ENCODE assay signal across 4 worm cellular contexts in genomic region chrX:17216178-17216577, ce11.
TF ChIP-seq lines count a peak whose summit lies in the region.

No protein-coding gene starts in this region.

TF ChIP-seq in whole organism, L1 larva, 84 proteins besides CTCF, POLR2A, EP300 and RAD21 (continued from another document and continues in another):
- TF ChIP-seq isw-1 (GFP tag; IDR thresholded peaks at IDR 0.05; lab: Robert Waterston, UW) (no peak), ces-1 (GFP tag; optimal IDR thresholded peaks at IDR 0.05; lab: Kevin White, UChicago) (no peak), rnt-1 (tag; optimal IDR thresholded peaks at IDR 0.05; lab: Kevin White, UChicago) (peak; percentile 58), lin-39 (tag; optimal IDR thresholded peaks at IDR 0.05; lab: Kevin White, UChicago) (no peak), snpc-4 (tag; optimal IDR thresholded peaks at IDR 0.05; lab: Kevin White, UChicago) (no peak), ets-5 (GFP tag; IDR thresholded peaks at IDR 0.05; lab: Robert Waterston, UW) (no peak), lir-3 (tag; optimal IDR thresholded peaks at IDR 0.05; lab: Kevin White, UChicago; ENCODE audit: poor library complexity) (peak; percentile 28), nhr-84 (tag; optimal IDR thresholded peaks at IDR 0.05; lab: Kevin White, UChicago) (no peak), unc-98 (GFP tag; IDR thresholded peaks at IDR 0.05; lab: Robert Waterston, UW) (no peak), efl-3 (GFP tag; optimal IDR thresholded peaks at IDR 0.05; lab: Kevin White, UChicago) (no peak), unc-86 (tag; optimal IDR thresholded peaks at IDR 0.05; lab: Kevin White, UChicago) (no peak), ztf-4 (tag; optimal IDR thresholded peaks at IDR 0.05; lab: Kevin White, UChicago) (peak; percentile 34), dsc-1 (tag; optimal IDR thresholded peaks at IDR 0.05; lab: Kevin White, UChicago) (no peak), blmp-1 (tag; optimal IDR thresholded peaks at IDR 0.05; lab: Kevin White, UChicago) (peak; percentile 50), C04F5.9 (tag; optimal IDR thresholded peaks at IDR 0.05; lab: Kevin White, UChicago) (no peak), ztf-11 (tag; optimal IDR thresholded peaks at IDR 0.05; lab: Kevin White, UChicago) (no peak), fkh-8 (tag; optimal IDR thresholded peaks at IDR 0.05; lab: Kevin White, UChicago) (no peak), skn-1 (tag; optimal IDR thresholded peaks at IDR 0.05; lab: Kevin White, UChicago) (no peak), nhr-71 (tag; optimal IDR thresholded peaks at IDR 0.05; lab: Kevin White, UChicago) (peak; percentile 79), nhr-28 (tag; optimal IDR thresholded peaks at IDR 0.05; lab: Kevin White, UChicago) (no peak), nhr-12 (tag; optimal IDR thresholded peaks at IDR 0.05; lab: Kevin White, UChicago) (peak; percentile 22), nhr-47 (tag; optimal IDR thresholded peaks at IDR 0.05; lab: Kevin White, UChicago) (no peak), fos-1 (tag; optimal IDR thresholded peaks at IDR 0.05; lab: Kevin White, UChicago) (no peak), egl-13 (tag; optimal IDR thresholded peaks at IDR 0.05; lab: Kevin White, UChicago) (no peak), dpl-1 (GFP tag; optimal IDR thresholded peaks at IDR 0.05; lab: Kevin White, UChicago) (no peak), zip-4 (GFP tag; optimal IDR thresholded peaks at IDR 0.05; lab: Kevin White, UChicago) (no peak), unc-130 (tag; optimal IDR thresholded peaks at IDR 0.05; lab: Kevin White, UChicago) (no peak), ceh-8 (GFP tag; optimal IDR thresholded peaks at IDR 0.05; lab: Kevin White, UChicago) (no peak), ceh-90 (tag; optimal IDR thresholded peaks at IDR 0.05; lab: Kevin White, UChicago) (no peak), C16A3.4 (tag; optimal IDR thresholded peaks at IDR 0.05; lab: Kevin White, UChicago) (peak; percentile 26), fkh-10 (GFP tag; optimal IDR thresholded peaks at IDR 0.05; lab: Kevin White, UChicago) (no peak), sup-37 (GFP tag; optimal IDR thresholded peaks at IDR 0.05; lab: Kevin White, UChicago) (no peak), unc-62 (GFP tag; optimal IDR thresholded peaks at IDR 0.05; lab: Kevin White, UChicago) (no peak), ceh-88 (GFP tag; IDR thresholded peaks at IDR 0.05; lab: Robert Waterston, UW) (no peak), ceh-63 (GFP tag; optimal IDR thresholded peaks at IDR 0.05; lab: Kevin White, UChicago) (no peak)

TF ChIP-seq in whole organism, L2 larva, 48 proteins besides CTCF, POLR2A, EP300 and RAD21 (continued from another document):
- TF ChIP-seq sma-3 (GFP tag; optimal IDR thresholded peaks at IDR 0.05; lab: Kevin White, UChicago), result peak; percentile 44
- no peak for TF ChIP-seq ztf-1 (GFP tag; conservative IDR thresholded peaks at IDR 0.05; lab: Robert Waterston, UW)
- peak; percentile 65 for TF ChIP-seq F13H6.1 (tag; optimal IDR thresholded peaks at IDR 0.05; lab: Kevin White, UChicago)
- TF ChIP-seq gmeb-1 (tag; optimal IDR thresholded peaks at IDR 0.05; lab: Kevin White, UChicago), result peak; percentile 32
- peak; percentile 72 for TF ChIP-seq fos-1 (tag; optimal IDR thresholded peaks at IDR 0.05; lab: Kevin White, UChicago)
- TF ChIP-seq egl-27 (tag; optimal IDR thresholded peaks at IDR 0.05; lab: Kevin White, UChicago), result no peak
- TF ChIP-seq mdl-1 (tag; optimal IDR thresholded peaks at IDR 0.05; lab: Kevin White, UChicago), result peak; percentile 54 to 71
- peak; percentile 88 for TF ChIP-seq crh-2 (tag; optimal IDR thresholded peaks at IDR 0.05; lab: Kevin White, UChicago)
- TF ChIP-seq nhr-10 (tag; optimal IDR thresholded peaks at IDR 0.05; lab: Kevin White, UChicago), result no peak

TF ChIP-seq in whole organism, L3 larva, 47 proteins besides CTCF, POLR2A, EP300 and RAD21 (continued from another document):
- peak; percentile 39 for TF ChIP-seq mdl-1 (tag; optimal IDR thresholded peaks at IDR 0.05; lab: Kevin White, UChicago)
- no peak for TF ChIP-seq daf-12 (tag; optimal IDR thresholded peaks at IDR 0.05; lab: Kevin White, UChicago)
- no peak for TF ChIP-seq ama-1 (optimal IDR thresholded peaks at IDR 0.05; lab: Kevin White, UChicago)
- TF ChIP-seq R02D3.7 (tag; optimal IDR thresholded peaks at IDR 0.05; lab: Kevin White, UChicago), result no peak
- no peak for TF ChIP-seq egl-5 (tag; optimal IDR thresholded peaks at IDR 0.05; lab: Kevin White, UChicago)
- no peak for TF ChIP-seq ztf-4 (tag; optimal IDR thresholded peaks at IDR 0.05; lab: Kevin White, UChicago)
TF ChIP-seq in whole organism, L3 larva: peak in this region for 10.

TF ChIP-seq in whole organism, L4 larva, 104 proteins besides CTCF, POLR2A, EP300 and RAD21 (continued from another document):
- TF ChIP-seq tra-1 (GFP tag; IDR thresholded peaks at IDR 0.05; lab: Robert Waterston, UW) (0 out of 2 replicates have a peak, but pooled peaks have one; percentile 30), daf-8 (GFP tag; IDR thresholded peaks at IDR 0.05; lab: Robert Waterston, UW) (no peak), nhr-10 (tag; optimal IDR thresholded peaks at IDR 0.05; lab: Kevin White, UChicago) (peak; percentile 43), mes-2 (tag; optimal IDR thresholded peaks at IDR 0.05; lab: Kevin White, UChicago; ENCODE audit: poor library complexity, severe bottlenecking) (peak; percentile 0), lsy-2 (tag; optimal IDR thresholded peaks at IDR 0.05; lab: Kevin White, UChicago) (peak in 1 of 2 experiments; percentile 39), nhr-48 (tag; optimal IDR thresholded peaks at IDR 0.05; lab: Kevin White, UChicago) (peak; percentile 4), nhr-11 (tag; optimal IDR thresholded peaks at IDR 0.05; lab: Kevin White, UChicago) (peak; percentile 86), mxl-3 (GFP tag; optimal IDR thresholded peaks at IDR 0.05; lab: Kevin White, UChicago) (peak; percentile 79), aly-2 (tag; optimal IDR thresholded peaks at IDR 0.05; lab: Kevin White, UChicago) (no peak), pha-4 (GFP tag; IDR thresholded peaks at IDR 0.05; lab: Robert Waterston, UW) (peak; percentile 4; the same call in 1 of the 2 replicates), pha-4 (tag; optimal IDR thresholded peaks at IDR 0.05; lab: Kevin White, UChicago) (no peak), ces-1 (GFP tag; optimal IDR thresholded peaks at IDR 0.05; lab: Kevin White, UChicago) (no peak), nhr-28 (tag; optimal IDR thresholded peaks at IDR 0.05; lab: Kevin White, UChicago) (peak; percentile 92), ceh-82 (tag; optimal IDR thresholded peaks at IDR 0.05; lab: Kevin White, UChicago) (no peak)
TF ChIP-seq in whole organism, L4 larva: peak in this region for 18.
